Fruit fly (Drosophila melanogaster): ENCODE results near the gene CG33688.

The CG33688 gene

DNA sequence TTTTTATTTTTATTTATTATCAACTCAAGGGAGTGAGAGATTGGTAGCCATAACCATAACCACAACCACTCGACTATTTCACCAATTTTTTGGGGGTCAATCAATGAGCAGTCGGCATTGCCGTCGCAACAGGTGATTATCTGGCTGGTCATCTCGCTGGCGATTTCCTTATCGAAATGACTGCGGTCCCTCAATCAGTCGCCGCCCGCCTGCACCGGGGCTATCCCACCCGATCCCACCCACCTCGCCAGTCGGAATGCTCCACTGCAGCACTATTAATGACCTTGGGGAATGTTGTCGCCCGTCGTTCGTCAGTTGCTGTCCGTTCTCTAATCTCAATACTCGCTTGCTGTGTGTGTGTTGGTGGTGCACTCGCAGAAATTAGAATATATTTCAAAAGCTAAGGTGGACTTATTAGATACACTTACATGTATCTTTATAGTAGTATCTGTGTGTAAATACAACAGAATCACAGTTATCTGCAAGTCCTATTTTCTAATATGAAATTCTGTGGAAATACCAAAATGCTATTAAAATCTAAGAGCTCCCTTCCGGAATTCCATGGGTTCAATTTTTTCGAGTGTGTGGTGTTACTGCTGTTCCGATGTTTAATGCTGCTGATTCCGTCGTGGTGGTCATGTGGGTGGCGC lies 38.5 kb upstream of the CG33688 start (continued):
- TF ChIP-seq Optix (GFP tag; IDR thresholded peaks at IDR 0.05) (peak; percentile 10; the same call in 1 of the 3 replicates), Hsf (GFP tag; optimal IDR thresholded peaks at IDR 0.05) (peak; percentile 59), oc (tag; optimal IDR thresholded peaks at IDR 0.05) (no peak), CG14965 (GFP tag; optimal IDR thresholded peaks at IDR 0.05; ENCODE audit: borderline replicate concordance) (no peak), gro (GFP tag; optimal IDR thresholded peaks at IDR 0.05) (peak; percentile 69), CG6272 (GFP tag; IDR thresholded peaks at IDR 0.05) (no peak), lola (GFP tag; optimal IDR thresholded peaks at IDR 0.05) (peak in 1 of 3 experiments; percentile 40), nerfin-1 (tag; optimal IDR thresholded peaks at IDR 0.05) (peak; percentile 47), E2f2 (GFP tag; IDR thresholded peaks at IDR 0.05) (no peak), CG6854 (GFP tag; optimal IDR thresholded peaks at IDR 0.05) (peak; percentile 15), CG16813 (GFP tag; IDR thresholded peaks at IDR 0.05; ENCODE audit: partially characterized antibody) (no peak), bcd (GFP tag; optimal IDR thresholded peaks at IDR 0.05) (peak; percentile 60), Jarid2 (GFP tag; optimal IDR thresholded peaks at IDR 0.05) (peak; percentile 21), amos (GFP tag; IDR thresholded peaks at IDR 0.05; ENCODE audit: partially characterized antibody) (no peak), gsb-n (tag; optimal IDR thresholded peaks at IDR 0.05) (no peak), sqz (GFP tag; optimal IDR thresholded peaks at IDR 0.05) (no peak), cwo (GFP tag; optimal IDR thresholded peaks at IDR 0.05) (peak; percentile 75), fd64A (GFP tag; optimal IDR thresholded peaks at IDR 0.05) (no peak), CG17568 (GFP tag; optimal IDR thresholded peaks at IDR 0.05) (no peak), Med (GFP tag) (peak; percentile 82), CG34224 (GFP tag; IDR thresholded peaks at IDR 0.05; ENCODE audit: partially characterized antibody) (no peak), Nf-YC (tag; optimal IDR thresholded peaks at IDR 0.05) (peak; percentile 41), Camta (GFP tag; optimal IDR thresholded peaks at IDR 0.05) (peak; percentile 44), C15 (GFP tag; IDR thresholded peaks at IDR 0.05) (no peak), eyg (GFP tag; optimal IDR thresholded peaks at IDR 0.05) (peak; percentile 61), pfk (GFP tag; optimal IDR thresholded peaks at IDR 0.05) (no peak), Dad (GFP tag; optimal IDR thresholded peaks at IDR 0.05) (no peak), Poxn (GFP tag; IDR thresholded peaks at IDR 0.05) (no peak), CG1602 (GFP tag; optimal IDR thresholded peaks at IDR 0.05) (peak; percentile 54), tap (tag; optimal IDR thresholded peaks at IDR 0.05) (peak; percentile 48), crp (GFP tag; optimal IDR thresholded peaks at IDR 0.05) (no peak), seq (GFP tag; IDR thresholded peaks at IDR 0.05) (peak; percentile 70), bowl (GFP tag; IDR thresholded peaks at IDR 0.05) (no peak), Hr3 (GFP tag; optimal IDR thresholded peaks at IDR 0.05) (peak; percentile 56), NfI (GFP tag; optimal IDR thresholded peaks at IDR 0.05) (peak; percentile 47), D19A (tag; optimal IDR thresholded peaks at IDR 0.05) (peak; percentile 64), Lim3 (GFP tag; IDR thresholded peaks at IDR 0.05) (no peak), wdn (GFP tag; IDR thresholded peaks at IDR 0.05) (no peak), corto (GFP tag; optimal IDR thresholded peaks at IDR 0.05) (no peak), dmrt99B (tag; optimal IDR thresholded peaks at IDR 0.05) (peak; percentile 71), Mes4 (GFP tag; optimal IDR thresholded peaks at IDR 0.05) (peak; percentile 39), PHDP (tag; optimal IDR thresholded peaks at IDR 0.05) (peak; percentile 58), tll (GFP tag; optimal IDR thresholded peaks at IDR 0.05) (no peak), CG31388 (GFP tag; optimal IDR thresholded peaks at IDR 0.05) (no peak), CG17328 (GFP tag; IDR thresholded peaks at IDR 0.05) (no peak), Sox102F (GFP tag; optimal IDR thresholded peaks at IDR 0.05) (peak; percentile 56), CG16779 (GFP tag; IDR thresholded peaks at IDR 0.05) (no peak), NC2α (GFP tag; optimal IDR thresholded peaks at IDR 0.05) (no peak), CG1792 (GFP tag; optimal IDR thresholded peaks at IDR 0.05) (peak; percentile 41)

All from whole organism, embryonic.